Worm (Caenorhabditis elegans) whole organism, young adult: ENCODE measurements around the gene ZK131.11.
A peak's percentile ranks its signal among the peaks of the same experiment; 100 is the strongest.
"Not testable (repeated sequence)": the region's sequence is repeated elsewhere in the genome, so short reads cannot be mapped to it uniquely, and the experiment has no call there.

Experiments used
- B0035.1 ChIP-seq: sonication (generic microtip); optimal IDR thresholded peaks from 2 replicates; lab custom pipeline; 2016; ENCODE audit warnings: missing genetic modification characterization, mild to moderate bottlenecking, missing compliant biosample characterization, missing genotype, missing genetic modification reagents
- C06A6.2 ChIP-seq: fragments of 200-800 bp; sonication (Bioruptor generic); conservative IDR thresholded peaks from 2 replicates; pipeline ENCODE4 v1.3.6; 2022; ENCODE audit warnings: missing genetic modification characterization, missing compliant biosample characterization
- F22D6.2 ChIP-seq: sonication (generic microtip); optimal IDR thresholded peaks from 2 replicates; lab custom pipeline; 2016; ENCODE audit warnings: mild to moderate bottlenecking, missing genetic modification characterization, missing compliant biosample characterization
- K12H6.12 ChIP-seq: fragments of 200-800 bp; sonication (Bioruptor generic); optimal IDR thresholded peaks from 2 replicates; lab custom pipeline; 2018; ENCODE audit warnings: mild to moderate bottlenecking, missing genetic modification characterization, missing compliant biosample characterization
- T07F8.4 ChIP-seq: sonication (generic microtip); optimal IDR thresholded peaks from 2 replicates; lab custom pipeline; 2016; ENCODE audit warnings: mild to moderate bottlenecking, missing genetic modification characterization, moderate library complexity, missing compliant biosample characterization
- Y56A3A.18 ChIP-seq: fragments of 200-800 bp; sonication (Bioruptor generic); IDR thresholded peaks from 2 replicates; pipeline ENCODE4 v1.3.6; 2022; ENCODE audit warnings: missing genetic modification reagents, missing genetic modification characterization, missing compliant biosample characterization
- Y67H2A.10 ChIP-seq: fragments of 200-800 bp; sonication (Bioruptor generic); conservative IDR thresholded peaks from 2 replicates; pipeline ENCODE4 v1.3.6; 2022; ENCODE audit warnings: missing genetic modification reagents, missing genetic modification characterization, missing compliant biosample characterization
- Y95B8A.8 ChIP-seq: fragments of 200-800 bp; sonication (Bioruptor generic); IDR thresholded peaks from 2 replicates; pipeline ENCODE4 v1.3.6; 2022; ENCODE audit warnings: missing genetic modification reagents, missing genetic modification characterization, missing compliant biosample characterization
- attf-6 ChIP-seq: fragments of 200-800 bp; sonication (Bioruptor generic); IDR thresholded peaks from 2 replicates; pipeline ENCODE4 v1.3.6; 2022; ENCODE audit warnings: missing genetic modification reagents, missing genetic modification characterization, missing compliant biosample characterization
- bed-2 ChIP-seq: fragments of 200-800 bp; sonication (Bioruptor generic); IDR thresholded peaks from 2 replicates; pipeline ENCODE4 v1.3.6; 2022; ENCODE audit warnings: missing genetic modification reagents, missing genetic modification characterization, missing compliant biosample characterization
- ccch-3 ChIP-seq: fragments of 200-800 bp; sonication (Bioruptor generic); optimal IDR thresholded peaks from 2 replicates; lab custom pipeline; 2018; ENCODE audit warnings: mild to moderate bottlenecking, missing genetic modification characterization, missing compliant biosample characterization
- cebp-1 ChIP-seq, 2 experiments: fragments of 200-800 bp in 1 of 2; sonication (Bioruptor generic) in 1 of 2; sonication (generic microtip) in 1 of 2; IDR thresholded peaks in 1 of 2; optimal IDR thresholded peaks in 1 of 2; 2 replicates each; pipeline versions ENCODE4 v1.3.6 to Lab custom; 2017 to 2022; ENCODE audit warnings: missing compliant biosample characterization in 2 of 2, missing genetic modification characterization in 2 of 2, mild to moderate bottlenecking in 1 of 2, missing genetic modification reagents in 1 of 2, moderate library complexity in 1 of 2
- ceh-40 ChIP-seq: fragments of 200-800 bp; sonication (Bioruptor generic); IDR thresholded peaks from 2 replicates; pipeline ENCODE4 v1.3.6; 2022; ENCODE audit warnings: missing genetic modification characterization, missing compliant biosample characterization
- dox-1 ChIP-seq: fragments of 200-800 bp; sonication (Bioruptor generic); IDR thresholded peaks from 2 replicates; pipeline ENCODE4 v1.3.6; 2022; ENCODE audit warnings: missing genetic modification reagents, missing genetic modification characterization, missing compliant biosample characterization
- efl-1 ChIP-seq: fragments of 150-350 bp; optimal IDR thresholded peaks from 2 replicates; lab custom pipeline; 2014; ENCODE audit warnings: missing biosample characterization, missing genetic modification reagents, missing genetic modification characterization
- egl-44 ChIP-seq: fragments of 200-800 bp; sonication (Bioruptor generic); IDR thresholded peaks from 2 replicates; pipeline ENCODE4 v1.3.6; 2022; ENCODE audit warnings: missing genetic modification reagents, missing genetic modification characterization, missing compliant biosample characterization
- gei-17 ChIP-seq: fragments of 200-800 bp; sonication (Bioruptor generic); optimal IDR thresholded peaks from 2 replicates; lab custom pipeline; 2018; ENCODE audit warnings: mild to moderate bottlenecking, missing genetic modification characterization, missing compliant biosample characterization
- hlh-26 ChIP-seq: fragments of 200-800 bp; sonication (Bioruptor generic); conservative IDR thresholded peaks from 2 replicates; pipeline ENCODE4 v1.3.6; 2022; ENCODE audit warnings: missing genetic modification reagents, missing genetic modification characterization, missing compliant biosample characterization
- lin-35 ChIP-seq, 3 experiments: fragments of 150-350 bp in 2 of 3; sonication (generic microtip) in 1 of 3; optimal IDR thresholded peaks; 2 replicates each; lab custom pipeline; 2014 to 2018; ENCODE audit warnings: missing biosample characterization in 3 of 3, missing genetic modification characterization in 3 of 3, missing genetic modification reagents in 3 of 3
- madf-6 ChIP-seq: fragments of 200-800 bp; sonication (Bioruptor generic); IDR thresholded peaks from 2 replicates; pipeline ENCODE4 v1.3.6; 2022; ENCODE audit warnings: missing genetic modification reagents, missing genetic modification characterization, missing compliant biosample characterization
- mel-28 ChIP-seq: sonication (generic microtip); optimal IDR thresholded peaks from 2 replicates; lab custom pipeline; 2016; ENCODE audit warnings: borderline replicate concordance, mild to moderate bottlenecking, missing genetic modification characterization, missing compliant biosample characterization
- nfyb-1 ChIP-seq: fragments of 200-800 bp; sonication (Bioruptor generic); IDR thresholded peaks from 2 replicates; pipeline ENCODE4 v1.3.6; 2022; ENCODE audit warnings: missing genetic modification reagents, missing genetic modification characterization, missing compliant biosample characterization
- rpc-1 ChIP-seq, 2 experiments: fragments of 150-350 bp in 1 of 2; sonication (generic microtip) in 1 of 2; optimal IDR thresholded peaks; 2 replicates each; lab custom pipeline; 2014 to 2018; ENCODE audit warnings: missing biosample characterization in 1 of 2, missing genetic modification characterization in 1 of 2, missing genetic modification reagents in 1 of 2, missing genotype in 1 of 2
- sea-2 ChIP-seq: fragments of 200-800 bp; sonication (Bioruptor generic); IDR thresholded peaks from 2 replicates; pipeline ENCODE4 v1.3.6; 2022; ENCODE audit warnings: missing genetic modification characterization, missing compliant biosample characterization
- unc-62 ChIP-seq: fragments of 150-350 bp; optimal IDR thresholded peaks from 2 replicates; lab custom pipeline; 2014; ENCODE audit warnings: missing biosample characterization, missing genetic modification reagents, missing genetic modification characterization
- ztf-3 ChIP-seq: fragments of 200-800 bp; sonication (Bioruptor generic); optimal IDR thresholded peaks from 2 replicates; lab custom pipeline; 2018; ENCODE audit warnings: mild to moderate bottlenecking, missing genetic modification characterization, missing compliant biosample characterization
- ztf-6 ChIP-seq: fragments of 200-800 bp; sonication (Bioruptor generic); IDR thresholded peaks from 2 replicates; pipeline ENCODE4 v1.3.6; 2022; ENCODE audit warnings: missing genetic modification reagents, missing genetic modification characterization, missing compliant biosample characterization

Gene ZK131.11

DNA sequence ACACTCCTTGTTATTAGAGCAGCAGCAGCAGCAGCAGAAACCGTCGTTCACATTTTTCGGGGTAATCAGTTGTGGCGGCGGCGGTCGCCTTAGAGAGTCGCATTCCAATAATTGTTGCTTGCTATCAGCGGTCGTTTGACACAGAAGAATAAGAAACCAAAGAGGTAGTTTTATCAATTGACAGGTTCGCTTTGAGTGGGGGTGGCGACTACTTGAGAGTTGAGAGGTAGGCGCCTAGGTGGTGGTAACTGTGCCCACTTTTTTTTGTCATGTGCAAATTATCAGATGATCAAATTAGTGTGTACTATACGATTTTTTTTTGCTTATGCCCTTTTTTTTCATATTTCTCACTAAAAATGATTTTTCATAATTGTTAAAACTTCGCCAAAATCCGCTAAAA is 21.9 kb downstream of the ZK131.11 start (continued):
- TF ChIP-seq F22D6.2 (tag; lab: Kevin White, UChicago): no peak
- peak; percentile 13; the same call in 1 of the 2 replicates for TF ChIP-seq egl-44 (GFP tag; lab: Robert Waterston, UW)
- TF ChIP-seq sea-2: no peak
- TF ChIP-seq efl-1 (GFP tag; lab: Kevin White, UChicago): no peak
- TF ChIP-seq cebp-1 (GFP tag; IDR thresholded peaks at IDR 0.05; lab: Robert Waterston, UW): no peak
- TF ChIP-seq cebp-1 (tag; optimal IDR thresholded peaks at IDR 0.05; lab: Kevin White, UChicago): peak; percentile 44
- TF ChIP-seq ztf-6 (GFP tag; lab: Robert Waterston, UW): no peak
- no peak for TF ChIP-seq C06A6.2 (GFP tag; lab: Robert Waterston, UW)
- no peak for TF ChIP-seq rpc-1 (optimal IDR thresholded peaks at IDR 0.05; lab: Kevin White, UChicago)
- TF ChIP-seq rpc-1 (tag; optimal IDR thresholded peaks at IDR 0.05; lab: Kevin White, UChicago): no peak
- no peak for TF ChIP-seq ccch-3 (GFP tag; lab: Kevin White, UChicago)

ce11 chrII:13815513-13815912 is 23.5 kb downstream of the ZK131.11 start:
- TF ChIP-seq attf-6 (GFP tag; lab: Robert Waterston, UW) (no peak), mel-28 (no peak), Y67H2A.10 (GFP tag; lab: Robert Waterston, UW) (no peak), bed-2 (GFP tag; lab: Robert Waterston, UW) (no peak), sea-2 (no peak), hlh-26 (GFP tag; lab: Robert Waterston, UW) (no peak), unc-62 (GFP tag; lab: Kevin White, UChicago) (no peak), Y56A3A.18 (GFP tag; lab: Robert Waterston, UW) (no peak), cebp-1 (GFP tag; IDR thresholded peaks at IDR 0.05; lab: Robert Waterston, UW) (no peak), cebp-1 (tag; optimal IDR thresholded peaks at IDR 0.05; lab: Kevin White, UChicago) (no peak), ceh-40 (GFP tag; lab: Robert Waterston, UW) (no peak), K12H6.12 (tag; lab: Kevin White, UChicago) (no peak), lin-35 (GFP tag; optimal IDR thresholded peaks at IDR 0.05; lab: Kevin White, UChicago) (no peak), B0035.1 (tag; lab: Kevin White, UChicago) (no peak)
- TF ChIP-seq, all 124 proteins: peak for 0

DNA sequence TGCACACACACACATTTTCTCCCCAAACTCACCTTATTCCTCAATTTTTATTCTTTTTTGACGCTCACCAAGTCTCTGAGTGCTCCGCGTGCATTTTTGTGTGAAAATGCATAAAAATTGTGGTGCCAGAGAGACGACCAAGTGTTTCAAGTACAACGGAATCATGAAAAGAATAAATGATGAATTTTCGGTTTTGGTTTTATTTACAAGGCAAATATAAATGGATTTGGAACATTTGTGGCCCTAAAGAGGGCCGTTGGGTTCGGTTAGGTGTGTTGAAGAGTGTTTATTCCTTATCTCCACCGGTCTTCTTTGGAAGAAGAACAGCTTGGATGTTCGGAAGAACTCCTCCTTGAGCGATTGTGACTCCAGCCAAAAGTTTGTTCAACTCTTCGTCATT is 25.4 kb downstream of the ZK131.11 start:
- TF ChIP-seq dox-1: peak; percentile 14; the same call in 1 of the 2 replicates
- TF ChIP-seq Y95B8A.8 (GFP tag; lab: Robert Waterston, UW): 0 out of 2 replicates have a peak, but pooled peaks have one; percentile 13
- peak; percentile 39; the same call in 1 of the 2 replicates for TF ChIP-seq madf-6
- 0 out of 2 replicates have a peak, but pooled peaks have one; percentile 29 for TF ChIP-seq attf-6 (GFP tag; lab: Robert Waterston, UW)
- 0 out of 2 replicates have a peak, but pooled peaks have one; percentile 19 for TF ChIP-seq nfyb-1 (GFP tag; lab: Robert Waterston, UW)

- TF ChIP-seq cebp-1 (GFP tag; IDR thresholded peaks at IDR 0.05; lab: Robert Waterston, UW); cebp-1 (tag; optimal IDR thresholded peaks at IDR 0.05; lab: Kevin White, UChicago); ztf-3; T07F8.4: not testable (repeated sequence)
Measured at ce11 chrII:13818043-13818442, 26.0 kb downstream of the ZK131.11 start, which contains the start of gene his-16. Gene his-16 (minus strand): TSS chrII:13818143.

ce11 chrII:13828597-13828996 is 36.6 kb downstream of the ZK131.11 start, which contains the start of gene his-42:
Gene his-42 (minus strand): TSS chrII:13828697.
- TF ChIP-seq gei-17: no peak
